Fruit fly (Drosophila melanogaster) whole organism, embryonic: ENCODE results near the gene elgi.
A peak's percentile ranks its signal among the peaks of the same experiment; 100 is the strongest.

Experiments
- BEAF-32 ChIP-seq: fragments of 200-800 bp; sonication (Bioruptor generic); optimal IDR thresholded peaks from 3 replicates; lab custom pipeline; 2017; ENCODE audit warnings: missing biosample characterization, missing genetic modification characterization, mild to moderate bottlenecking, moderate library complexity, missing genetic modification reagents
- Bteb2 ChIP-seq: fragments of 200-800 bp; sonication (Bioruptor generic); optimal IDR thresholded peaks from 2 replicates; lab custom pipeline; 2016; ENCODE audit warnings: missing biosample characterization, missing genetic modification characterization
- CG10431 ChIP-seq: fragments of 200-800 bp; sonication (Bioruptor generic); optimal IDR thresholded peaks from 3 replicates; lab custom pipeline; 2018; ENCODE audit warnings: missing biosample characterization, mild to moderate bottlenecking, missing genetic modification characterization
- CG10959 ChIP-seq: fragments of 200-800 bp; sonication (Bioruptor generic); IDR thresholded peaks from 2 replicates; pipeline ENCODE4 v1.3.6; 2022; ENCODE audit warnings: missing biosample characterization, missing genetic modification characterization
- CG11247 ChIP-seq: fragments of 200-800 bp; sonication (Bioruptor generic); IDR thresholded peaks from 2 replicates; pipeline ENCODE4 v1.3.6; 2022; ENCODE audit warnings: missing biosample characterization, missing genetic modification characterization
- CG11398 ChIP-seq: fragments of 200-800 bp; sonication (Bioruptor generic); optimal IDR thresholded peaks from 2 replicates; lab custom pipeline; 2016; ENCODE audit warnings: missing biosample characterization, missing genetic modification characterization
- CG12104 ChIP-seq: fragments of 200-800 bp; sonication (Bioruptor generic); optimal IDR thresholded peaks from 3 replicates; lab custom pipeline; 2016; ENCODE audit warnings: missing biosample characterization, missing genetic modification characterization
- CG12942 ChIP-seq: fragments of 200-800 bp; sonication (Bioruptor generic); optimal IDR thresholded peaks from 3 replicates; lab custom pipeline; 2016; ENCODE audit warnings: missing biosample characterization, missing genetic modification characterization
- CG13287 ChIP-seq: fragments of 200-800 bp; sonication (Bioruptor generic); IDR thresholded peaks from 2 replicates; pipeline ENCODE4 v1.3.6; 2022; ENCODE audit warnings: missing biosample characterization, missing genetic modification characterization; ENCODE audit not compliant: partially characterized antibody
- CG13775 ChIP-seq: fragments of 200-800 bp; sonication (Bioruptor generic); optimal IDR thresholded peaks from 3 replicates; lab custom pipeline; 2017; ENCODE audit warnings: missing biosample characterization, mild to moderate bottlenecking, missing genetic modification characterization
- CG16779 ChIP-seq: fragments of 200-800 bp; sonication (Bioruptor generic); IDR thresholded peaks from 2 replicates; pipeline ENCODE4 v1.3.6; 2022; ENCODE audit warnings: missing biosample characterization, missing genetic modification characterization
- CG16813 ChIP-seq: fragments of 200-800 bp; sonication (Bioruptor generic); IDR thresholded peaks from 3 replicates; pipeline ENCODE4 v1.3.6; 2022; ENCODE audit warnings: missing biosample characterization, missing genetic modification characterization; ENCODE audit not compliant: partially characterized antibody
- CG17328 ChIP-seq: fragments of 200-800 bp; sonication (Bioruptor generic); IDR thresholded peaks from 2 replicates; pipeline ENCODE4 v1.3.6; 2022; ENCODE audit warnings: missing biosample characterization, missing genetic modification characterization
- CG4617 ChIP-seq: fragments of 200-800 bp; sonication (Bioruptor generic); optimal IDR thresholded peaks from 3 replicates; lab custom pipeline; 2016; ENCODE audit warnings: missing biosample characterization, missing genetic modification characterization, borderline replicate concordance
- CG4730 ChIP-seq: fragments of 200-800 bp; sonication (Bioruptor generic); IDR thresholded peaks from 2 replicates; pipeline ENCODE4 v1.3.6; 2022; ENCODE audit warnings: missing biosample characterization, missing genetic modification characterization
- CG6689 ChIP-seq: fragments of 200-800 bp; sonication (Bioruptor generic); IDR thresholded peaks from 2 replicates; pipeline ENCODE4 v1.3.6; 2022; ENCODE audit warnings: missing biosample characterization, missing genetic modification characterization
- CG6854 ChIP-seq: fragments of 200-800 bp; sonication (Bioruptor generic); optimal IDR thresholded peaks from 3 replicates; lab custom pipeline; 2017; ENCODE audit warnings: missing biosample characterization, mild to moderate bottlenecking, missing genetic modification characterization
- CG8281 ChIP-seq: fragments of 200-800 bp; sonication (Bioruptor generic); optimal IDR thresholded peaks from 2 replicates; lab custom pipeline; 2018; ENCODE audit warnings: missing biosample characterization, mild to moderate bottlenecking, missing genetic modification characterization, moderate library complexity
- CG8388 ChIP-seq: fragments of 200-800 bp; sonication (Bioruptor generic); optimal IDR thresholded peaks from 2 replicates; lab custom pipeline; 2019; ENCODE audit warnings: missing biosample characterization, mild to moderate bottlenecking, missing genetic modification characterization, moderate library complexity
- Chrac-16 ChIP-seq: fragments of 200-800 bp; sonication (Bioruptor generic); optimal IDR thresholded peaks from 3 replicates; lab custom pipeline; 2016; ENCODE audit warnings: missing biosample characterization, missing genetic modification characterization
- D19A ChIP-seq: fragments of 200-800 bp; optimal IDR thresholded peaks from 3 replicates; lab custom pipeline; 2019; ENCODE audit warnings: missing biosample characterization, mild to moderate bottlenecking, missing genetic modification characterization, moderate library complexity
- Dfd ChIP-seq, 2 experiments: fragments of >200 bp; optimal IDR thresholded peaks; 2 replicates each; lab custom pipeline; 2017; ENCODE audit warnings: missing biosample characterization in 2 of 2, missing genetic modification characterization in 2 of 2
- Doc3 ChIP-seq: fragments of 200-800 bp; sonication (Bioruptor generic); IDR thresholded peaks from 3 replicates; pipeline ENCODE4 v1.3.6; 2022; ENCODE audit warnings: missing biosample characterization, missing genetic modification characterization; ENCODE audit not compliant: partially characterized antibody
- E2f2 ChIP-seq: fragments of 200-800 bp; sonication (Bioruptor generic); IDR thresholded peaks from 2 replicates; pipeline ENCODE4 v1.3.6; 2022; ENCODE audit warnings: missing biosample characterization, missing genetic modification characterization
- Hey ChIP-seq: fragments of 200-800 bp; sonication (Bioruptor generic); optimal IDR thresholded peaks from 3 replicates; lab custom pipeline; 2018; ENCODE audit warnings: missing biosample characterization, mild to moderate bottlenecking, missing genetic modification characterization
- Hr78 ChIP-seq, 2 experiments: fragments of 200-800 bp in 1 of 2; fragments of >200 bp in 1 of 2; sonication (Bioruptor generic) in 1 of 2; optimal IDR thresholded peaks; 2 replicates each; lab custom pipeline; 2017 to 2019; ENCODE audit warnings: missing biosample characterization in 2 of 2, missing genetic modification characterization in 2 of 2, mild to moderate bottlenecking in 1 of 2, moderate library complexity in 1 of 2
- Mes4 ChIP-seq: fragments of 200-800 bp; sonication (Bioruptor generic); optimal IDR thresholded peaks from 2 replicates; lab custom pipeline; 2016; ENCODE audit warnings: missing biosample characterization, missing genetic modification characterization
- NFAT ChIP-seq: fragments of 200-800 bp; sonication (Bioruptor generic); IDR thresholded peaks from 2 replicates; pipeline ENCODE4 v1.3.6; 2022; ENCODE audit warnings: missing biosample characterization, missing genetic modification characterization
- Neu2 ChIP-seq: fragments of 200-800 bp; sonication (Bioruptor generic); optimal IDR thresholded peaks from 3 replicates; lab custom pipeline; 2016; ENCODE audit warnings: missing biosample characterization, missing genetic modification characterization, borderline replicate concordance
- Sin3A ChIP-seq: fragments of >200 bp; optimal IDR thresholded peaks from 2 replicates; lab custom pipeline; 2018
- cato ChIP-seq: fragments of 200-800 bp; sonication (Bioruptor generic); optimal IDR thresholded peaks from 2 replicates; lab custom pipeline; 2016; ENCODE audit warnings: missing biosample characterization, missing genetic modification characterization, borderline replicate concordance
- corto ChIP-seq: fragments of 200-800 bp; sonication (Bioruptor generic); optimal IDR thresholded peaks from 2 replicates; lab custom pipeline; 2016; ENCODE audit warnings: missing biosample characterization, mild to moderate bottlenecking, missing genetic modification characterization, moderate library complexity
- dpn ChIP-seq, 2 experiments: fragments of 200-800 bp; sonication (Bioruptor generic); optimal IDR thresholded peaks; 3 replicates each; lab custom pipeline; 2016; ENCODE audit warnings: missing biosample characterization in 2 of 2, missing genetic modification characterization in 2 of 2
- ewg ChIP-seq: fragments of 200-800 bp; sonication (Bioruptor generic); optimal IDR thresholded peaks from 3 replicates; lab custom pipeline; 2017; ENCODE audit warnings: mild to moderate bottlenecking, missing biosample characterization, missing genetic modification reagents, missing genetic modification characterization
- fd102C ChIP-seq: fragments of 200-800 bp; sonication (Bioruptor generic); optimal IDR thresholded peaks from 2 replicates; lab custom pipeline; 2018; ENCODE audit warnings: missing biosample characterization, mild to moderate bottlenecking, missing genetic modification characterization, moderate library complexity
- fd64A ChIP-seq: fragments of 200-800 bp; sonication (Bioruptor generic); optimal IDR thresholded peaks from 3 replicates; lab custom pipeline; 2018; ENCODE audit warnings: missing biosample characterization, mild to moderate bottlenecking, missing genetic modification characterization
- ham ChIP-seq: fragments of 200-800 bp; sonication (Bioruptor generic); IDR thresholded peaks from 2 replicates; pipeline ENCODE4 v1.3.6; 2022; ENCODE audit warnings: missing biosample characterization, missing genetic modification characterization
- ken ChIP-seq: fragments of 200-800 bp; sonication (Bioruptor generic); IDR thresholded peaks from 3 replicates; pipeline ENCODE4 v1.3.6; 2022; ENCODE audit warnings: missing biosample characterization, missing genetic modification characterization
- lbe ChIP-seq: fragments of 200-800 bp; sonication (Bioruptor generic); optimal IDR thresholded peaks from 2 replicates; lab custom pipeline; 2016; ENCODE audit warnings: missing biosample characterization, mild to moderate bottlenecking, missing genetic modification characterization
- mirr ChIP-seq: fragments of 200-800 bp; sonication (Bioruptor generic); optimal IDR thresholded peaks from 3 replicates; lab custom pipeline; 2018; ENCODE audit warnings: missing biosample characterization, mild to moderate bottlenecking, missing genetic modification characterization
- nerfin-2 ChIP-seq: fragments of 200-800 bp; sonication (Bioruptor generic); IDR thresholded peaks from 2 replicates; pipeline ENCODE4 v1.3.6; 2022; ENCODE audit warnings: missing biosample characterization, missing genetic modification characterization; ENCODE audit not compliant: partially characterized antibody
- oc ChIP-seq: fragments of 200-800 bp; sonication (Bioruptor generic); optimal IDR thresholded peaks from 2 replicates; lab custom pipeline; 2018; ENCODE audit warnings: missing biosample characterization, mild to moderate bottlenecking, missing genetic modification characterization, moderate library complexity
- pita ChIP-seq: fragments of 200-800 bp; sonication (Bioruptor generic); optimal IDR thresholded peaks from 2 replicates; lab custom pipeline; 2017; ENCODE audit warnings: missing biosample characterization, mild to moderate bottlenecking, missing genetic modification characterization
- pum ChIP-seq: fragments of 200-800 bp; sonication (Bioruptor generic); optimal IDR thresholded peaks from 2 replicates; lab custom pipeline; 2016; ENCODE audit warnings: missing biosample characterization, missing genetic modification characterization
- tio ChIP-seq: fragments of 200-800 bp; sonication (Bioruptor generic); optimal IDR thresholded peaks from 2 replicates; lab custom pipeline; 2017; ENCODE audit warnings: missing biosample characterization, missing genetic modification characterization, inconsistent platforms
- tup ChIP-seq: fragments of 200-800 bp; sonication (Bioruptor generic); optimal IDR thresholded peaks from 2 replicates; lab custom pipeline; 2016; ENCODE audit warnings: missing biosample characterization, mild to moderate bottlenecking, missing genetic modification characterization, moderate library complexity
- wdn ChIP-seq: fragments of 200-800 bp; sonication (Bioruptor generic); IDR thresholded peaks from 2 replicates; pipeline ENCODE4 v1.3.6; 2022; ENCODE audit warnings: missing biosample characterization, missing genetic modification characterization
- yki ChIP-seq: fragments of >200 bp; optimal IDR thresholded peaks from 3 replicates; lab custom pipeline; 2018
- zfh2 ChIP-seq: fragments of 200-800 bp; sonication (Bioruptor generic); optimal IDR thresholded peaks from 2 replicates; lab custom pipeline; 2016; ENCODE audit warnings: missing biosample characterization, missing genetic modification characterization

elgi gene

DNA sequence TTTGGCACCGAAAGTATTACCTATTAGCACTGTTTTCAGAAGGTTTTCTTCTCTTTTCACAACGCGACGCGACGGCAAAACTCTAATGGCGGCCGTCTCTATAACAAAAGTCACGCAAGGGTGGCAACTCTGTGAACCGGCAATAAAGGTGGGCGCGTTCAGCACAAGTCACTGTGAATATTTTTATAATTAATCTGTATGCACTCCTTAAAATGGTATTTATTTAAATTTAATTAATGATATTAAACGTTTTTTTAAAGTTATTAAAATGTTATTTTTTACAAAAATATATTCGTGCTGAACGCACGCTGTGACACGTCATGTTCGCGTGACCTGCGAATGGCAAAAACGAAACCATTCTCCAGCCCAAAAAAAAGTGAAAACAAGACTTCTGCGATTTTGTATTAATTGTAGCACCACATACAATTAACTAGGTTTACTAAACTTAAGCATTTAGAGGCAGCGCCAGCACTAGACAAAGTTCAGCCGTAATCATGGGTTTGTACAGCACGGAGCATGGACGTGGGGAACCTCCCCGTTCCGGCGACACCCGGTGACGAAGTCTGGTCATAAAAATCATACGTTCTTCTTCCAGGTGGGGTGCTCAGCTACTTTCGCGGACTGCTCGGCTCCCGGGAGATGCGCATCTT lies 26.6 kb downstream of the elgi start, which contains the start of the genes brm and Arl1 (continued):
- TF ChIP-seq BEAF-32 (GFP tag; lab: Kevin White, UChicago) (peak; percentile 64), CG13775 (GFP tag; lab: Kevin White, UChicago) (peak; percentile 99), nerfin-2 (peak; percentile 14; the same call in 1 of the 2 replicates), tio (peak; percentile 97), Dfd (GFP tag; optimal IDR thresholded peaks at IDR 0.05; lab: Kevin White, UChicago) (peak in 1 of 2 experiments; percentile 8), D19A (tag; lab: Kevin White, UChicago) (peak; percentile 90), cato (GFP tag; lab: Kevin White, UChicago) (peak; percentile 96), CG6689 (peak; percentile 99), CG10959 (GFP tag; lab: Robert Waterston, UW) (peak; percentile 97), E2f2 (GFP tag; lab: Robert Waterston, UW) (peak; percentile 86), Sin3A (lab: Kevin White, UChicago) (peak; percentile 63), pum (GFP tag; lab: Kevin White, UChicago) (peak; percentile 88), ken (GFP tag; lab: Robert Waterston, UW) (peak; percentile 99), mirr (peak; percentile 97), dpn (GFP tag; optimal IDR thresholded peaks at IDR 0.05; lab: Kevin White, UChicago) (peak; percentile 93 to 97), CG4617 (GFP tag; lab: Kevin White, UChicago) (peak; percentile 99), fd102C (peak; percentile 75), Doc3 (GFP tag; lab: Robert Waterston, UW) (no peak), pita (GFP tag; lab: Kevin White, UChicago) (no peak), ham (GFP tag; lab: Robert Waterston, UW) (peak; percentile 98), Neu2 (GFP tag; lab: Kevin White, UChicago) (no peak), tup (GFP tag; lab: Kevin White, UChicago) (peak; percentile 96), CG11398 (peak; percentile 73), CG10431 (GFP tag; lab: Kevin White, UChicago) (peak; percentile 92), CG13287 (GFP tag; lab: Robert Waterston, UW) (peak; percentile 72), NFAT (peak; percentile 99), CG6854 (GFP tag; lab: Kevin White, UChicago) (peak; percentile 94), CG4730 (GFP tag; lab: Robert Waterston, UW) (peak; percentile 99), CG11247 (GFP tag; lab: Robert Waterston, UW) (peak; percentile 99), CG16813 (GFP tag; lab: Robert Waterston, UW) (peak; percentile 39; the same call in 1 of the 3 replicates), Hey (tag; lab: Kevin White, UChicago) (peak; percentile 89), CG12104 (GFP tag; lab: Kevin White, UChicago) (peak; percentile 98), oc (peak; percentile 96), CG12942 (GFP tag; lab: Kevin White, UChicago) (peak; percentile 98), CG16779 (GFP tag; lab: Robert Waterston, UW) (peak; percentile 98), Chrac-16 (GFP tag; lab: Kevin White, UChicago) (peak; percentile 98), lbe (GFP tag; lab: Kevin White, UChicago) (peak; percentile 98), ewg (GFP tag; lab: Kevin White, UChicago) (peak; percentile 96), Hr78 (GFP tag; optimal IDR thresholded peaks at IDR 0.05; lab: Kevin White, UChicago) (no peak), fd64A (GFP tag; lab: Kevin White, UChicago) (peak; percentile 89), CG17328 (peak; percentile 99), wdn (GFP tag; lab: Robert Waterston, UW) (peak; percentile 97), CG8281 (tag; lab: Kevin White, UChicago) (peak; percentile 91), corto (GFP tag; lab: Kevin White, UChicago) (peak; percentile 92), zfh2 (GFP tag; lab: Kevin White, UChicago) (peak; percentile 93), Mes4 (GFP tag; lab: Kevin White, UChicago) (peak; percentile 31), yki (lab: Kevin White, UChicago) (no peak), Bteb2 (GFP tag; lab: Kevin White, UChicago) (peak; percentile 88), CG8388 (GFP tag; lab: Kevin White, UChicago) (peak; percentile 94)
